Worm (Caenorhabditis elegans): ENCODE data around the gene C28A5.2.

Gene C28A5.2

DNA sequence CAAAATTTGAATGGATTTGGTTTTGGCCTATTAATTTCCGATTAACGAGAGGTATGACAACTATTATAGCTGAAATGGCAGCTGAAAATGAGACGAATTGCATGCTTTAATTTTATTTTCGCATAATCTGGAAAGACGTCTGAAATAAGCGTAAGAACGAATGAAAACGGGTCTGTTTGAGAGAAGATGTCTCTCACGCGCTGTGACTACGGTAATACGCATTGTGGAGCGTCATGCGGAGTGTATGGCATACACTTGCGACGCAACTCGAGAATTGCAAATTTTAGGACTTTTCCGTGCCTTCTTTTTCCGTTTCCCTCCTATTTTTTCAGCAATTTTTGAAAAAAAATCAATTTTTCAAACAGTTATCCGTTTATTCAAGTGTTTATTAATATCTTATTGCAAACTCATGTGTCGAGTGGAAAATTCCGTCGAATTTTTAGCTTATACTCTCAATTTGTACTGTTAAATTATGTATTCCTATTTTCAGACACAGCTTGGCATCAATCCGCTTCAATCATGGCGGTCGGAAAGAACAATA is 36.2 kb upstream of the C28A5.2 start, which contains the start of gene rps-1 (continued):
- TF ChIP-seq nhr-25 (tag; optimal IDR thresholded peaks at IDR 0.05; ENCODE audit: borderline replicate concordance, insufficient read depth) (peak; percentile 95), nhr-41 (GFP tag; IDR thresholded peaks at IDR 0.05) (peak; percentile 81), mxl-3 (GFP tag; optimal IDR thresholded peaks at IDR 0.05) (peak; percentile 96), arid-1 (GFP tag; conservative IDR thresholded peaks at IDR 0.05) (peak; percentile 99), fos-1 (tag; optimal IDR thresholded peaks at IDR 0.05) (no peak), ztf-11 (tag; optimal IDR thresholded peaks at IDR 0.05) (peak; percentile 71), ZK337.2 (GFP tag; IDR thresholded peaks at IDR 0.05) (peak; percentile 87), spr-3 (GFP tag; optimal IDR thresholded peaks at IDR 0.05) (peak; percentile 96), sdz-12 (GFP tag; optimal IDR thresholded peaks at IDR 0.05) (peak; percentile 89), lir-3 (tag; optimal IDR thresholded peaks at IDR 0.05) (peak; percentile 64), aha-1 (tag) (peak; percentile 100), lin-15B (tag; optimal IDR thresholded peaks at IDR 0.05) (peak; percentile 52), duxl-1 (tag; optimal IDR thresholded peaks at IDR 0.05; ENCODE audit: poor library complexity) (peak; percentile 97), nhr-10 (tag; optimal IDR thresholded peaks at IDR 0.05) (peak; percentile 91)

ce11 chrIII:4474908-4475307 is 35.6 kb upstream of the C28A5.2 start, which contains the start of gene ifet-1:
Gene ifet-1 (minus strand): TSS chrIII:4475150.
- TF ChIP-seq aha-1 (tag) (peak; percentile 81), tra-1 (GFP tag; IDR thresholded peaks at IDR 0.05) (0 out of 2 replicates have a peak, but pooled peaks have one; percentile 21), saeg-2 (GFP tag; IDR thresholded peaks at IDR 0.05) (no peak)

ce11 chrIII:4470793-4471192 is 31.4 kb upstream of the C28A5.2 start:
- TF ChIP-seq nhr-28 (tag; optimal IDR thresholded peaks at IDR 0.05) = peak; percentile 9
- TF ChIP-seq unc-62 (GFP tag; optimal IDR thresholded peaks at IDR 0.05 in 1 of 2) = peak in 1 of 2 experiments; percentile 88
- TF ChIP-seq unc-62 (tag; optimal IDR thresholded peaks at IDR 0.05) = no peak
- peak; percentile 33 for TF ChIP-seq dpl-1 (GFP tag; optimal IDR thresholded peaks at IDR 0.05)
- TF ChIP-seq cey-2 (tag; optimal IDR thresholded peaks at IDR 0.05; ENCODE audit: borderline replicate concordance, insufficient read depth) = no peak
- peak; percentile 48 for TF ChIP-seq hlh-11 (tag; optimal IDR thresholded peaks at IDR 0.05)
- TF ChIP-seq daf-19 (GFP tag; conservative IDR thresholded peaks at IDR 0.05) = peak; percentile 73
- TF ChIP-seq R02D3.7 (tag; optimal IDR thresholded peaks at IDR 0.05) = no peak
- TF ChIP-seq Y75B8A.6 (GFP tag; IDR thresholded peaks at IDR 0.05) = 0 out of 2 replicates have a peak, but pooled peaks have one; percentile 54
- peak; percentile 85 for TF ChIP-seq vab-7 (GFP tag; IDR thresholded peaks at IDR 0.05)
- peak; percentile 53 for TF ChIP-seq sdz-12 (GFP tag; optimal IDR thresholded peaks at IDR 0.05)
- no peak for TF ChIP-seq skn-1 (tag; optimal IDR thresholded peaks at IDR 0.05)
- peak; percentile 84 for TF ChIP-seq lim-7 (GFP tag; IDR thresholded peaks at IDR 0.05)
- TF ChIP-seq nhr-111 (GFP tag; optimal IDR thresholded peaks at IDR 0.05) = peak; percentile 67
- TF ChIP-seq lin-29 (GFP tag; IDR thresholded peaks at IDR 0.05) = no peak
- TF ChIP-seq F49E8.2 (tag; optimal IDR thresholded peaks at IDR 0.05; ENCODE audit: borderline replicate concordance) = peak; percentile 59
- TF ChIP-seq ama-1 (optimal IDR thresholded peaks at IDR 0.05) = no peak
- peak; percentile 35; the same call in 1 of the 2 replicates for TF ChIP-seq php-3 (GFP tag; IDR thresholded peaks at IDR 0.05)
- TF ChIP-seq dmd-8 (GFP tag; IDR thresholded peaks at IDR 0.05) = peak; percentile 86
- peak; percentile 35 for TF ChIP-seq aha-1 (tag)
- TF ChIP-seq F44E2.7 (GFP tag; IDR thresholded peaks at IDR 0.05) = peak; percentile 78; the same call in 1 of the 2 replicates
- TF ChIP-seq nhr-6 (tag; optimal IDR thresholded peaks at IDR 0.05) = no peak
- peak; percentile 75 for TF ChIP-seq mep-1 (tag; optimal IDR thresholded peaks at IDR 0.05)
- TF ChIP-seq snpc-1.2 (GFP tag; IDR thresholded peaks at IDR 0.05) = peak; percentile 74
- TF ChIP-seq aly-2 (tag; optimal IDR thresholded peaks at IDR 0.05) = peak; percentile 58
- peak; percentile 87 for TF ChIP-seq ceh-44 (GFP tag; IDR thresholded peaks at IDR 0.05)
- peak; percentile 86 for TF ChIP-seq duxl-1 (tag; optimal IDR thresholded peaks at IDR 0.05; ENCODE audit: poor library complexity)
- no peak for TF ChIP-seq ceh-62 (tag; optimal IDR thresholded peaks at IDR 0.05)
- peak; percentile 87 for TF ChIP-seq T26A8.4 (GFP tag; IDR thresholded peaks at IDR 0.05)
- no peak for TF ChIP-seq set-16 (GFP tag; IDR thresholded peaks at IDR 0.05)
- TF ChIP-seq daf-12 (tag; optimal IDR thresholded peaks at IDR 0.05) = no peak
- peak; percentile 78 for TF ChIP-seq nhr-42 (GFP tag; IDR thresholded peaks at IDR 0.05)
- no peak for TF ChIP-seq mxl-2 (GFP tag; conservative IDR thresholded peaks at IDR 0.05)
- TF ChIP-seq Y48G9A.11 (GFP tag; IDR thresholded peaks at IDR 0.05) = peak; percentile 49
- peak; percentile 85 for TF ChIP-seq Y105C5A.15 (GFP tag; IDR thresholded peaks at IDR 0.05)
